1 fruit fly cellular context compared by ENCODE assay signal in genomic region chr3R:9679746-9680145, dm6.
A peak's percentile ranks its signal among the peaks of the same experiment; 100 is the strongest.
TF ChIP-seq lines count a peak whose summit lies in the region.

Gene nmdyn-D7, plus strand, starts transcription at chr3R:9679939.

TF ChIP-seq in whole organism, embryonic, 481 proteins besides CTCF, POLR2A, EP300 and RAD21 (continued from another document):
- no peak for TF ChIP-seq CG4854 (GFP tag; optimal IDR thresholded peaks at IDR 0.05; lab: Kevin White, UChicago)
- TF ChIP-seq Dref (GFP tag; IDR thresholded peaks at IDR 0.05; lab: Robert Waterston, UW) = no peak
- TF ChIP-seq CG11695 (GFP tag; IDR thresholded peaks at IDR 0.05; lab: Robert Waterston, UW) = no peak
- TF ChIP-seq Med (GFP tag; lab: Kevin White, UChicago) = peak; percentile 64
- TF ChIP-seq Elba2 (GFP tag; optimal IDR thresholded peaks at IDR 0.05; lab: Kevin White, UChicago) = peak; percentile 18
- peak; percentile 11 for TF ChIP-seq CG15514 (GFP tag; optimal IDR thresholded peaks at IDR 0.05; lab: Kevin White, UChicago)
- no peak for TF ChIP-seq MTF-1 (GFP tag; optimal IDR thresholded peaks at IDR 0.05; lab: Kevin White, UChicago; ENCODE audit: borderline replicate concordance)
- no peak for TF ChIP-seq gcm (GFP tag; optimal IDR thresholded peaks at IDR 0.05; lab: Kevin White, UChicago)
- TF ChIP-seq CG3407 (GFP tag; optimal IDR thresholded peaks at IDR 0.05; lab: Kevin White, UChicago) = no peak
- TF ChIP-seq CG9215 (GFP tag; IDR thresholded peaks at IDR 0.05; lab: Robert Waterston, UW) = peak; percentile 89
- TF ChIP-seq usp (GFP tag; optimal IDR thresholded peaks at IDR 0.05; lab: Kevin White, UChicago) = no peak
- TF ChIP-seq CG11093 (GFP tag; IDR thresholded peaks at IDR 0.05; lab: Robert Waterston, UW) = no peak
- peak; percentile 59 for TF ChIP-seq stwl (tag; optimal IDR thresholded peaks at IDR 0.05; lab: Kevin White, UChicago)
- no peak for TF ChIP-seq CG8765 (GFP tag; IDR thresholded peaks at IDR 0.05; lab: Robert Waterston, UW)
- TF ChIP-seq Camta (GFP tag; optimal IDR thresholded peaks at IDR 0.05; lab: Kevin White, UChicago) = no peak
- no peak for TF ChIP-seq amos (GFP tag; IDR thresholded peaks at IDR 0.05; lab: Robert Waterston, UW; ENCODE audit: partially characterized antibody)
- TF ChIP-seq CG3995 (GFP tag; optimal IDR thresholded peaks at IDR 0.05; lab: Kevin White, UChicago) = peak; percentile 57
- no peak for TF ChIP-seq CG8388 (GFP tag; optimal IDR thresholded peaks at IDR 0.05; lab: Kevin White, UChicago)
- 0 out of 3 replicates have a peak, but pooled peaks have one; percentile 8 for TF ChIP-seq knrl (GFP tag; IDR thresholded peaks at IDR 0.05; lab: Robert Waterston, UW; ENCODE audit: partially characterized antibody)
- no peak for TF ChIP-seq CG17802 (tag; optimal IDR thresholded peaks at IDR 0.05; lab: Kevin White, UChicago)
- TF ChIP-seq sd (tag; optimal IDR thresholded peaks at IDR 0.05; lab: Kevin White, UChicago) = no peak
- peak; percentile 44 for TF ChIP-seq MESR4 (GFP tag; optimal IDR thresholded peaks at IDR 0.05; lab: Kevin White, UChicago)
- no peak for TF ChIP-seq ems (GFP tag; optimal IDR thresholded peaks at IDR 0.05; lab: Kevin White, UChicago)
- TF ChIP-seq CG6791 (GFP tag; IDR thresholded peaks at IDR 0.05; lab: Robert Waterston, UW; ENCODE audit: partially characterized antibody) = no peak
- peak; percentile 13 for TF ChIP-seq fd3F (GFP tag; optimal IDR thresholded peaks at IDR 0.05; lab: Kevin White, UChicago)
- peak; percentile 23 for TF ChIP-seq CG17186 (GFP tag; optimal IDR thresholded peaks at IDR 0.05; lab: Kevin White, UChicago)
- TF ChIP-seq unc-4 (GFP tag; IDR thresholded peaks at IDR 0.05; lab: Robert Waterston, UW; ENCODE audit: partially characterized antibody) = no peak
- no peak for TF ChIP-seq D19A (tag; optimal IDR thresholded peaks at IDR 0.05; lab: Kevin White, UChicago)
- 0 out of 2 replicates have a peak, but pooled peaks have one; percentile 28 for TF ChIP-seq sim (GFP tag; IDR thresholded peaks at IDR 0.05; lab: Robert Waterston, UW)
- TF ChIP-seq grau (tag; optimal IDR thresholded peaks at IDR 0.05; lab: Kevin White, UChicago) = peak; percentile 87
- peak; percentile 24; the same call in 1 of the 2 replicates for TF ChIP-seq CG13287 (GFP tag; IDR thresholded peaks at IDR 0.05; lab: Robert Waterston, UW; ENCODE audit: partially characterized antibody)
- TF ChIP-seq Deaf1 (tag; optimal IDR thresholded peaks at IDR 0.05; lab: Kevin White, UChicago) = no peak
- TF ChIP-seq CG4404 (GFP tag; IDR thresholded peaks at IDR 0.05; lab: Robert Waterston, UW) = no peak
- TF ChIP-seq CG42726 (GFP tag; IDR thresholded peaks at IDR 0.05; lab: Robert Waterston, UW; ENCODE audit: partially characterized antibody) = no peak
- no peak for TF ChIP-seq dati (GFP tag; IDR thresholded peaks at IDR 0.05; lab: Robert Waterston, UW)
- peak; percentile 37 for TF ChIP-seq sens (GFP tag; lab: Kevin White, UChicago)
- peak; percentile 2 for TF ChIP-seq BEAF-32 (GFP tag; optimal IDR thresholded peaks at IDR 0.05; lab: Kevin White, UChicago)
- TF ChIP-seq E2f2 (GFP tag; IDR thresholded peaks at IDR 0.05; lab: Robert Waterston, UW) = peak; percentile 97
- TF ChIP-seq CG14710 (tag; optimal IDR thresholded peaks at IDR 0.05; lab: Kevin White, UChicago) = peak; percentile 38
- no peak for TF ChIP-seq yki (optimal IDR thresholded peaks at IDR 0.05; lab: Kevin White, UChicago)
- no peak for TF ChIP-seq CG14050 (GFP tag; IDR thresholded peaks at IDR 0.05; lab: Robert Waterston, UW)
- TF ChIP-seq CG17385 (GFP tag; optimal IDR thresholded peaks at IDR 0.05; lab: Kevin White, UChicago) = peak; percentile 99
- no peak for TF ChIP-seq ci (GFP tag; IDR thresholded peaks at IDR 0.05; lab: Robert Waterston, UW)
- no peak for TF ChIP-seq CG12299 (tag; optimal IDR thresholded peaks at IDR 0.05; lab: Kevin White, UChicago)
- TF ChIP-seq CG31388 (GFP tag; optimal IDR thresholded peaks at IDR 0.05; lab: Kevin White, UChicago) = no peak
- no peak for TF ChIP-seq CG13775 (GFP tag; optimal IDR thresholded peaks at IDR 0.05; lab: Kevin White, UChicago)
- TF ChIP-seq Adf1 (GFP tag; IDR thresholded peaks at IDR 0.05; lab: Robert Waterston, UW) = no peak
- TF ChIP-seq Poxn (GFP tag; IDR thresholded peaks at IDR 0.05; lab: Robert Waterston, UW) = no peak
- TF ChIP-seq Kr (GFP tag; optimal IDR thresholded peaks at IDR 0.05; lab: Kevin White, UChicago) = no peak
- TF ChIP-seq CG1603 (tag; optimal IDR thresholded peaks at IDR 0.05; lab: Kevin White, UChicago) = peak; percentile 26
- TF ChIP-seq Dek (tag; optimal IDR thresholded peaks at IDR 0.05; lab: Kevin White, UChicago) = no peak
- no peak for TF ChIP-seq sob (GFP tag; IDR thresholded peaks at IDR 0.05; lab: Robert Waterston, UW)
- no peak for TF ChIP-seq gsb-n (tag; optimal IDR thresholded peaks at IDR 0.05; lab: Kevin White, UChicago)
- no peak for TF ChIP-seq CG2199 (GFP tag; IDR thresholded peaks at IDR 0.05; lab: Robert Waterston, UW)
- no peak for TF ChIP-seq CG31441 (GFP tag; IDR thresholded peaks at IDR 0.05; lab: Robert Waterston, UW)
- no peak for TF ChIP-seq emc (GFP tag; optimal IDR thresholded peaks at IDR 0.05; lab: Kevin White, UChicago)
- TF ChIP-seq Eip74EF (GFP tag; optimal IDR thresholded peaks at IDR 0.05; lab: Kevin White, UChicago) = no peak
- TF ChIP-seq Mes4 (GFP tag; optimal IDR thresholded peaks at IDR 0.05; lab: Kevin White, UChicago) = no peak
- TF ChIP-seq run (tag; optimal IDR thresholded peaks at IDR 0.05; lab: Kevin White, UChicago) = no peak
- peak; percentile 70 for TF ChIP-seq Rfx (GFP tag; IDR thresholded peaks at IDR 0.05; lab: Robert Waterston, UW)
- TF ChIP-seq hb (GFP tag; IDR thresholded peaks at IDR 0.05; lab: Robert Waterston, UW; ENCODE audit: partially characterized antibody) = 0 out of 3 replicates have a peak, but pooled peaks have one; percentile 45
- TF ChIP-seq Dll (GFP tag; IDR thresholded peaks at IDR 0.05; lab: Robert Waterston, UW; ENCODE audit: partially characterized antibody) = 0 out of 4 replicates have a peak, but pooled peaks have one; percentile 42
- no peak for TF ChIP-seq klu (GFP tag; IDR thresholded peaks at IDR 0.05; lab: Robert Waterston, UW)
- no peak for TF ChIP-seq ttk (GFP tag; IDR thresholded peaks at IDR 0.05; lab: Robert Waterston, UW)
- no peak for TF ChIP-seq Sry-δ (GFP tag; optimal IDR thresholded peaks at IDR 0.05; lab: Kevin White, UChicago)
- peak; percentile 9 for TF ChIP-seq Ets97D (GFP tag; optimal IDR thresholded peaks at IDR 0.05; lab: Kevin White, UChicago)
- TF ChIP-seq Myb (GFP tag; optimal IDR thresholded peaks at IDR 0.05; lab: Kevin White, UChicago) = peak; percentile 24
- TF ChIP-seq vvl (GFP tag; IDR thresholded peaks at IDR 0.05; lab: Robert Waterston, UW) = peak; percentile 30; the same call in 1 of the 2 replicates
- no peak for TF ChIP-seq Hr3 (GFP tag; optimal IDR thresholded peaks at IDR 0.05; lab: Kevin White, UChicago)
- no peak for TF ChIP-seq CG33557 (GFP tag; optimal IDR thresholded peaks at IDR 0.05; lab: Kevin White, UChicago)
- TF ChIP-seq chm (GFP tag; IDR thresholded peaks at IDR 0.05; lab: Robert Waterston, UW) = no peak
- TF ChIP-seq CG34224 (GFP tag; IDR thresholded peaks at IDR 0.05; lab: Robert Waterston, UW; ENCODE audit: partially characterized antibody) = no peak
- no peak for TF ChIP-seq hkb (optimal IDR thresholded peaks at IDR 0.05; lab: Kevin White, UChicago)
- no peak for TF ChIP-seq hkb (GFP tag; IDR thresholded peaks at IDR 0.05; lab: Robert Waterston, UW)
- TF ChIP-seq CG31365 (tag; optimal IDR thresholded peaks at IDR 0.05; lab: Kevin White, UChicago) = no peak
- TF ChIP-seq vfl (GFP tag; optimal IDR thresholded peaks at IDR 0.05; lab: Kevin White, UChicago) = no peak
- no peak for TF ChIP-seq CG18599 (GFP tag; optimal IDR thresholded peaks at IDR 0.05; lab: Kevin White, UChicago)
- no peak for TF ChIP-seq GATAe (GFP tag; conservative IDR thresholded peaks at IDR 0.05; lab: Robert Waterston, UW)
- TF ChIP-seq CG34376 (GFP tag; optimal IDR thresholded peaks at IDR 0.05; lab: Kevin White, UChicago) = no peak
- TF ChIP-seq CG32532 (GFP tag; IDR thresholded peaks at IDR 0.05; lab: Robert Waterston, UW) = no peak
- no peak for TF ChIP-seq CG12391 (tag; optimal IDR thresholded peaks at IDR 0.05; lab: Kevin White, UChicago)
- no peak for TF ChIP-seq gsb (GFP tag; IDR thresholded peaks at IDR 0.05; lab: Robert Waterston, UW)
- TF ChIP-seq lbe (GFP tag; optimal IDR thresholded peaks at IDR 0.05; lab: Kevin White, UChicago) = no peak
- no peak for TF ChIP-seq nerfin-1 (tag; optimal IDR thresholded peaks at IDR 0.05; lab: Kevin White, UChicago)
- no peak for TF ChIP-seq Opbp (GFP tag; IDR thresholded peaks at IDR 0.05; lab: Robert Waterston, UW; ENCODE audit: partially characterized antibody)
- no peak for TF ChIP-seq CG6254 (GFP tag; optimal IDR thresholded peaks at IDR 0.05; lab: Kevin White, UChicago)
- no peak for TF ChIP-seq Doc3 (GFP tag; IDR thresholded peaks at IDR 0.05; lab: Robert Waterston, UW; ENCODE audit: partially characterized antibody)
- TF ChIP-seq Ptx1 (GFP tag; IDR thresholded peaks at IDR 0.05; lab: Robert Waterston, UW) = no peak
- no peak for TF ChIP-seq CG6854 (GFP tag; optimal IDR thresholded peaks at IDR 0.05; lab: Kevin White, UChicago)
- TF ChIP-seq HmgZ (tag; optimal IDR thresholded peaks at IDR 0.05; lab: Kevin White, UChicago) = peak; percentile 24
- TF ChIP-seq otp (GFP tag; IDR thresholded peaks at IDR 0.05; lab: Robert Waterston, UW) = no peak
- no peak for TF ChIP-seq Nf-YC (tag; optimal IDR thresholded peaks at IDR 0.05; lab: Kevin White, UChicago)
- no peak for TF ChIP-seq da (GFP tag; optimal IDR thresholded peaks at IDR 0.05; lab: Kevin White, UChicago)
- no peak for TF ChIP-seq H2.0 (GFP tag; IDR thresholded peaks at IDR 0.05; lab: Robert Waterston, UW)
- TF ChIP-seq Bgb (GFP tag; IDR thresholded peaks at IDR 0.05; lab: Robert Waterston, UW; ENCODE audit: partially characterized antibody) = peak; percentile 37; the same call in 1 of the 2 replicates
- no peak for TF ChIP-seq vnd (GFP tag; IDR thresholded peaks at IDR 0.05; lab: Robert Waterston, UW; ENCODE audit: partially characterized antibody)
- peak; percentile 26; the same call in 1 of the 3 replicates for TF ChIP-seq row (GFP tag; IDR thresholded peaks at IDR 0.05; lab: Robert Waterston, UW)
- no peak for TF ChIP-seq CG13624 (GFP tag; optimal IDR thresholded peaks at IDR 0.05; lab: Kevin White, UChicago)
- TF ChIP-seq lov (optimal IDR thresholded peaks at IDR 0.05; lab: Kevin White, UChicago) = no peak
- TF ChIP-seq lov (GFP tag; IDR thresholded peaks at IDR 0.05; lab: Robert Waterston, UW) = no peak
- no peak for TF ChIP-seq ro (GFP tag; IDR thresholded peaks at IDR 0.05; lab: Robert Waterston, UW)
- TF ChIP-seq CG2712 (tag; optimal IDR thresholded peaks at IDR 0.05; lab: Kevin White, UChicago) = peak; percentile 1
- TF ChIP-seq CG6689 (GFP tag; IDR thresholded peaks at IDR 0.05; lab: Robert Waterston, UW) = no peak
- TF ChIP-seq insv (GFP tag; optimal IDR thresholded peaks at IDR 0.05; lab: Kevin White, UChicago) = no peak
- no peak for TF ChIP-seq Hr51 (GFP tag; optimal IDR thresholded peaks at IDR 0.05; lab: Kevin White, UChicago)
- TF ChIP-seq fd96Cb (tag; optimal IDR thresholded peaks at IDR 0.05; lab: Kevin White, UChicago) = no peak
- TF ChIP-seq slbo (GFP tag; IDR thresholded peaks at IDR 0.05; lab: Robert Waterston, UW) = no peak
- TF ChIP-seq CG1529 (GFP tag; optimal IDR thresholded peaks at IDR 0.05; lab: Kevin White, UChicago) = no peak
